Fruit fly (Drosophila melanogaster) whole organism, embryonic: ENCODE measurements around the gene Trm7-32.

ENCODE experiments used
- Blimp-1 ChIP-seq: fragments of 200-800 bp; sonication (Bioruptor generic); optimal IDR thresholded peaks from 3 replicates; lab custom pipeline; 2018; ENCODE audit warnings: missing biosample characterization, missing genetic modification characterization, mild to moderate bottlenecking, moderate library complexity, missing genetic modification reagents
- BtbVII ChIP-seq: fragments of 200-800 bp; sonication (Bioruptor generic); optimal IDR thresholded peaks from 3 replicates; lab custom pipeline; 2017; ENCODE audit warnings: missing biosample characterization, mild to moderate bottlenecking, missing genetic modification characterization
- CG10321 ChIP-seq: fragments of 200-800 bp; sonication (Bioruptor generic); IDR thresholded peaks from 2 replicates; pipeline ENCODE4 v1.3.6; 2022; ENCODE audit warnings: missing biosample characterization, missing genetic modification characterization
- CG10543 ChIP-seq: fragments of 200-800 bp; sonication (Bioruptor generic); optimal IDR thresholded peaks from 3 replicates; lab custom pipeline; 2017; ENCODE audit warnings: missing biosample characterization, mild to moderate bottlenecking, missing genetic modification characterization, moderate library complexity
- CG12155 ChIP-seq: fragments of 200-800 bp; sonication (Bioruptor generic); optimal IDR thresholded peaks from 3 replicates; lab custom pipeline; 2016; ENCODE audit warnings: missing biosample characterization, missing genetic modification characterization
- CG15011 ChIP-seq: fragments of 200-800 bp; sonication (Bioruptor generic); optimal IDR thresholded peaks from 3 replicates; lab custom pipeline; 2018; ENCODE audit warnings: missing biosample characterization, mild to moderate bottlenecking, missing genetic modification characterization
- CG15479 ChIP-seq: fragments of 200-800 bp; sonication (Bioruptor generic); optimal IDR thresholded peaks from 3 replicates; lab custom pipeline; 2019; ENCODE audit warnings: missing biosample characterization, mild to moderate bottlenecking, missing genetic modification characterization, moderate library complexity
- CG18599 ChIP-seq: fragments of 200-800 bp; sonication (Bioruptor generic); optimal IDR thresholded peaks from 3 replicates; lab custom pipeline; 2017; ENCODE audit warnings: missing biosample characterization, missing genetic modification characterization, mild to moderate bottlenecking, moderate library complexity, missing genetic modification reagents
- CG2116 ChIP-seq: fragments of 200-800 bp; sonication (Bioruptor generic); optimal IDR thresholded peaks from 3 replicates; lab custom pipeline; 2018; ENCODE audit warnings: missing biosample characterization, mild to moderate bottlenecking, missing genetic modification characterization
- CG3163 ChIP-seq: fragments of 200-800 bp; sonication (Bioruptor generic); optimal IDR thresholded peaks from 3 replicates; lab custom pipeline; 2016; ENCODE audit warnings: missing biosample characterization, missing genetic modification characterization
- CG34376 ChIP-seq: fragments of 200-800 bp; sonication (Bioruptor generic); optimal IDR thresholded peaks from 2 replicates; lab custom pipeline; 2018; ENCODE audit warnings: missing biosample characterization, mild to moderate bottlenecking, missing genetic modification characterization
- CG4730 ChIP-seq: fragments of 200-800 bp; sonication (Bioruptor generic); IDR thresholded peaks from 2 replicates; pipeline ENCODE4 v1.3.6; 2022; ENCODE audit warnings: missing biosample characterization, missing genetic modification characterization
- CG6791 ChIP-seq: fragments of 200-800 bp; sonication (Bioruptor generic); IDR thresholded peaks from 3 replicates; pipeline ENCODE4 v1.3.6; 2022; ENCODE audit warnings: missing biosample characterization, missing genetic modification characterization; ENCODE audit not compliant: partially characterized antibody
- CG9932 ChIP-seq: fragments of 200-800 bp; sonication (Bioruptor generic); IDR thresholded peaks from 2 replicates; pipeline ENCODE4 v1.3.6; 2022; ENCODE audit warnings: missing biosample characterization, missing genetic modification characterization
- Deaf1 ChIP-seq: fragments of 200-800 bp; optimal IDR thresholded peaks from 3 replicates; lab custom pipeline; 2019; ENCODE audit warnings: missing biosample characterization, mild to moderate bottlenecking, missing genetic modification characterization, moderate library complexity
- Dll ChIP-seq: fragments of 200-800 bp; sonication (Bioruptor generic); IDR thresholded peaks from 4 replicates; pipeline ENCODE4 v1.3.6; 2022; ENCODE audit warnings: missing biosample characterization, missing genetic modification characterization; ENCODE audit not compliant: partially characterized antibody
- Elba2 ChIP-seq: fragments of 200-800 bp; sonication (Bioruptor generic); optimal IDR thresholded peaks from 3 replicates; lab custom pipeline; 2016; ENCODE audit warnings: missing biosample characterization, missing genetic modification characterization
- Ets65A ChIP-seq: fragments of 200-800 bp; sonication (Bioruptor generic); peaks from one replicate; lab custom pipeline; 2016; ENCODE audit warnings: missing biosample characterization, missing genetic modification characterization
- GATAe ChIP-seq: fragments of 200-800 bp; sonication (Bioruptor generic); conservative IDR thresholded peaks from 2 replicates; pipeline ENCODE4 v1.3.6; 2022; ENCODE audit warnings: missing biosample characterization, missing genetic modification characterization
- Hr39 ChIP-seq: fragments of >200 bp; optimal IDR thresholded peaks from 2 replicates; lab custom pipeline; 2017
- ewg ChIP-seq: fragments of 200-800 bp; sonication (Bioruptor generic); optimal IDR thresholded peaks from 3 replicates; lab custom pipeline; 2017; ENCODE audit warnings: mild to moderate bottlenecking, missing biosample characterization, missing genetic modification reagents, missing genetic modification characterization
- grn ChIP-seq: fragments of 200-800 bp; sonication (Bioruptor generic); optimal IDR thresholded peaks from 3 replicates; lab custom pipeline; 2017; ENCODE audit warnings: missing biosample characterization, missing genetic modification characterization
- gro ChIP-seq: fragments of 200-800 bp; sonication (Bioruptor generic); optimal IDR thresholded peaks from 2 replicates; lab custom pipeline; 2016; ENCODE audit warnings: missing biosample characterization, missing genetic modification characterization
- hb ChIP-seq: fragments of 200-800 bp; sonication (Bioruptor generic); IDR thresholded peaks from 3 replicates; pipeline ENCODE4 v1.3.6; 2022; ENCODE audit warnings: missing biosample characterization, missing genetic modification characterization; ENCODE audit not compliant: partially characterized antibody
- insv ChIP-seq, 2 experiments: fragments of 200-800 bp; sonication (Bioruptor generic); optimal IDR thresholded peaks; 3 replicates each; lab custom pipeline; 2016 to 2018; ENCODE audit warnings: missing biosample characterization in 2 of 2, missing genetic modification characterization in 2 of 2
- lab ChIP-seq: fragments of 200-800 bp; sonication (Bioruptor generic); optimal IDR thresholded peaks from 3 replicates; lab custom pipeline; 2017; ENCODE audit warnings: missing biosample characterization, missing genetic modification characterization, mild to moderate bottlenecking, moderate library complexity, missing genetic modification reagents
- mirr ChIP-seq: fragments of 200-800 bp; sonication (Bioruptor generic); optimal IDR thresholded peaks from 3 replicates; lab custom pipeline; 2018; ENCODE audit warnings: missing biosample characterization, mild to moderate bottlenecking, missing genetic modification characterization
- oc ChIP-seq: fragments of 200-800 bp; sonication (Bioruptor generic); optimal IDR thresholded peaks from 2 replicates; lab custom pipeline; 2018; ENCODE audit warnings: missing biosample characterization, mild to moderate bottlenecking, missing genetic modification characterization, moderate library complexity
- onecut ChIP-seq: fragments of 200-800 bp; sonication (Bioruptor generic); IDR thresholded peaks from 2 replicates; pipeline ENCODE4 v1.3.6; 2022; ENCODE audit warnings: missing biosample characterization, missing genetic modification characterization
- sd ChIP-seq: fragments of 200-800 bp; sonication (Bioruptor generic); optimal IDR thresholded peaks from 3 replicates; lab custom pipeline; 2018; ENCODE audit warnings: missing biosample characterization, mild to moderate bottlenecking, missing genetic modification characterization, moderate library complexity

Trm7-32 gene

dm6 chr3R:17008018-17008674 is 32.3 kb upstream of the Trm7-32 start, which contains the start of gene CG8907 (continued):
- TF ChIP-seq Deaf1 (tag; lab: Kevin White, UChicago) (no peak), CG6791 (GFP tag; lab: Robert Waterston, UW) (no peak), gro (GFP tag; lab: Kevin White, UChicago) (peak; percentile 6), CG15479 (GFP tag; lab: Kevin White, UChicago) (peak; percentile 92), CG18599 (GFP tag; lab: Kevin White, UChicago) (peak; percentile 11), lab (GFP tag; lab: Kevin White, UChicago) (peak; percentile 74), CG10543 (GFP tag; lab: Kevin White, UChicago) (peak; percentile 39), CG3163 (GFP tag; lab: Kevin White, UChicago) (no peak), sd (tag; lab: Kevin White, UChicago) (peak; percentile 81), BtbVII (peak; percentile 20), CG34376 (GFP tag; lab: Kevin White, UChicago) (peak; percentile 49)

- TF ChIP-seq Elba2 (GFP tag; lab: Kevin White, UChicago) (peak; percentile 65), CG10321 (GFP tag; lab: Robert Waterston, UW) (no peak), GATAe (GFP tag; lab: Robert Waterston, UW) (0 out of 2 replicates have a peak, but pooled peaks have one; percentile 13), mirr (GFP tag; lab: Kevin White, UChicago) (peak; percentile 93), grn (GFP tag; lab: Kevin White, UChicago) (peak; percentile 53), CG2116 (GFP tag; lab: Kevin White, UChicago) (no peak)
These were observed 31.8 kb upstream of the Trm7-32 start for dm6 chr3R:17008675-17009022.

- TF ChIP-seq Hr39 (lab: Kevin White, UChicago) (no peak), CG9932 (GFP tag; lab: Robert Waterston, UW) (no peak), ewg (GFP tag; lab: Kevin White, UChicago) (peak; percentile 8)
These were observed 26.2 kb upstream of the Trm7-32 start, which contains the start of gene Pxd for dm6 chr3R:17014276-17014675. TSS of gene Pxd (plus strand) at chr3R:17014576.

- TF ChIP-seq Blimp-1 (peak; percentile 64), onecut (GFP tag; lab: Robert Waterston, UW) (peak; percentile 37), Dll (GFP tag; lab: Robert Waterston, UW) (no peak), oc (tag; lab: Kevin White, UChicago) (peak; percentile 71), CG15011 (GFP tag; lab: Kevin White, UChicago) (no peak), hb (GFP tag; lab: Robert Waterston, UW) (no peak), CG4730 (no peak), insv (GFP tag; optimal IDR thresholded peaks at IDR 0.05; lab: Kevin White, UChicago) (no peak)
These were observed 24.3 kb upstream of the Trm7-32 start for dm6 chr3R:17016193-17016592.

dm6 chr3R:17018902-17019527 is 21.5 kb upstream of the Trm7-32 start:
- peak; percentile 55 for TF ChIP-seq Ets65A
- TF ChIP-seq CG12155 (GFP tag; lab: Kevin White, UChicago) = no peak
- TF ChIP-seq, all 482 proteins: peak for 1
